Worm (Caenorhabditis elegans) whole organism, young adult: ENCODE results near the gene idpa-2.

Source experiments
- B0261.1 ChIP-seq: sonication (generic microtip); optimal IDR thresholded peaks from 2 replicates; lab custom pipeline; 2016; ENCODE audit warnings: mild to moderate bottlenecking, missing genetic modification characterization, moderate library complexity, missing compliant biosample characterization
- C17E4.6 ChIP-seq: fragments of 200-800 bp; sonication (Bioruptor generic); IDR thresholded peaks from 2 replicates; pipeline ENCODE4 v1.3.6; 2022; ENCODE audit warnings: missing genetic modification reagents, missing genetic modification characterization, missing compliant biosample characterization
- F33H1.4 ChIP-seq: fragments of 200-800 bp; sonication (Bioruptor generic); IDR thresholded peaks from 2 replicates; pipeline ENCODE4 v1.3.6; 2022; ENCODE audit warnings: missing genetic modification reagents, missing genetic modification characterization, missing compliant biosample characterization
- T07F8.4 ChIP-seq: sonication (generic microtip); optimal IDR thresholded peaks from 2 replicates; lab custom pipeline; 2016; ENCODE audit warnings: mild to moderate bottlenecking, missing genetic modification characterization, moderate library complexity, missing compliant biosample characterization
- Y67H2A.10 ChIP-seq: fragments of 200-800 bp; sonication (Bioruptor generic); conservative IDR thresholded peaks from 2 replicates; pipeline ENCODE4 v1.3.6; 2022; ENCODE audit warnings: missing genetic modification reagents, missing genetic modification characterization, missing compliant biosample characterization
- Y79H2A.3 ChIP-seq: fragments of 200-800 bp; sonication (Bioruptor generic); conservative IDR thresholded peaks from 2 replicates; pipeline ENCODE4 v1.3.6; 2022; ENCODE audit warnings: missing genetic modification reagents, missing genetic modification characterization, missing compliant biosample characterization
- Y95B8A.8 ChIP-seq: fragments of 200-800 bp; sonication (Bioruptor generic); IDR thresholded peaks from 2 replicates; pipeline ENCODE4 v1.3.6; 2022; ENCODE audit warnings: missing genetic modification reagents, missing genetic modification characterization, missing compliant biosample characterization
- atf-7 ChIP-seq: sonication (generic microtip); optimal IDR thresholded peaks from 2 replicates; lab custom pipeline; 2017; ENCODE audit warnings: mild to moderate bottlenecking, missing genetic modification characterization, missing compliant biosample characterization
- athp-1 ChIP-seq: sonication (generic microtip); optimal IDR thresholded peaks from 2 replicates; lab custom pipeline; 2017; ENCODE audit warnings: mild to moderate bottlenecking, missing genetic modification characterization, missing compliant biosample characterization
- attf-5 ChIP-seq: fragments of 200-800 bp; sonication (Bioruptor generic); optimal IDR thresholded peaks from 2 replicates; lab custom pipeline; 2018; ENCODE audit warnings: mild to moderate bottlenecking, missing genetic modification characterization, missing compliant biosample characterization
- cebp-1 ChIP-seq, 2 experiments: fragments of 200-800 bp in 1 of 2; sonication (Bioruptor generic) in 1 of 2; sonication (generic microtip) in 1 of 2; IDR thresholded peaks in 1 of 2; optimal IDR thresholded peaks in 1 of 2; 2 replicates each; pipeline versions ENCODE4 v1.3.6 to Lab custom; 2017 to 2022; ENCODE audit warnings: missing compliant biosample characterization in 2 of 2, missing genetic modification characterization in 2 of 2, mild to moderate bottlenecking in 1 of 2, missing genetic modification reagents in 1 of 2, moderate library complexity in 1 of 2
- ceh-100 ChIP-seq: fragments of 200-800 bp; sonication (Bioruptor generic); IDR thresholded peaks from 2 replicates; pipeline ENCODE4 v1.3.6; 2022; ENCODE audit warnings: missing genetic modification reagents, missing genetic modification characterization, missing compliant biosample characterization
- ceh-27 ChIP-seq: fragments of 200-800 bp; sonication (Bioruptor generic); optimal IDR thresholded peaks from 2 replicates; lab custom pipeline; 2018; ENCODE audit warnings: mild to moderate bottlenecking, missing genetic modification characterization, moderate library complexity, missing compliant biosample characterization
- ceh-58 ChIP-seq: fragments of 200-800 bp; sonication (Bioruptor generic); IDR thresholded peaks from 2 replicates; pipeline ENCODE4 v1.3.6; 2022; ENCODE audit warnings: missing genetic modification characterization, missing compliant biosample characterization
- ceh-91 ChIP-seq: fragments of 200-800 bp; sonication (Bioruptor generic); IDR thresholded peaks from 2 replicates; pipeline ENCODE4 v1.3.6; 2022; ENCODE audit warnings: missing genetic modification reagents, missing genetic modification characterization, missing compliant biosample characterization
- chd-7 ChIP-seq: sonication (generic microtip); optimal IDR thresholded peaks from 2 replicates; lab custom pipeline; 2016; ENCODE audit warnings: mild to moderate bottlenecking, missing genetic modification characterization, moderate library complexity, missing compliant biosample characterization
- dox-1 ChIP-seq: fragments of 200-800 bp; sonication (Bioruptor generic); IDR thresholded peaks from 2 replicates; pipeline ENCODE4 v1.3.6; 2022; ENCODE audit warnings: missing genetic modification reagents, missing genetic modification characterization, missing compliant biosample characterization
- fkh-3 ChIP-seq: sonication (generic microtip); optimal IDR thresholded peaks from 2 replicates; lab custom pipeline; 2016; ENCODE audit warnings: mild to moderate bottlenecking, missing genetic modification characterization, missing compliant biosample characterization
- gei-17 ChIP-seq: fragments of 200-800 bp; sonication (Bioruptor generic); optimal IDR thresholded peaks from 2 replicates; lab custom pipeline; 2018; ENCODE audit warnings: mild to moderate bottlenecking, missing genetic modification characterization, missing compliant biosample characterization
- hmg-20 ChIP-seq: fragments of 200-800 bp; sonication (Bioruptor generic); IDR thresholded peaks from 2 replicates; pipeline ENCODE4 v1.3.6; 2022; ENCODE audit warnings: missing genetic modification reagents, missing genetic modification characterization, missing compliant biosample characterization
- lag-1 ChIP-seq: fragments of 200-800 bp; sonication (Bioruptor generic); IDR thresholded peaks from 2 replicates; pipeline ENCODE4 v1.3.6; 2022; ENCODE audit warnings: missing genetic modification reagents, missing genetic modification characterization, missing compliant biosample characterization
- let-607 ChIP-seq, 2 experiments: fragments of 200-800 bp in 1 of 2; sonication (Bioruptor generic) in 1 of 2; sonication (generic microtip) in 1 of 2; optimal IDR thresholded peaks; 2 replicates each; lab custom pipeline; 2016 to 2018; ENCODE audit warnings: mild to moderate bottlenecking in 2 of 2, missing compliant biosample characterization in 2 of 2, missing genetic modification characterization in 2 of 2, moderate library complexity in 2 of 2, missing genotype in 1 of 2
- lin-40 ChIP-seq: sonication (generic microtip); optimal IDR thresholded peaks from 2 replicates; lab custom pipeline; 2016; ENCODE audit warnings: missing genetic modification characterization, mild to moderate bottlenecking, missing compliant biosample characterization, missing genotype, missing genetic modification reagents
- lin-54 ChIP-seq: fragments of 200-800 bp; sonication (Bioruptor generic); optimal IDR thresholded peaks from 2 replicates; lab custom pipeline; 2018; ENCODE audit warnings: mild to moderate bottlenecking, missing genetic modification characterization, missing compliant biosample characterization
- lir-1 ChIP-seq: fragments of 200-800 bp; sonication (Bioruptor generic); conservative IDR thresholded peaks from 2 replicates; pipeline ENCODE4 v1.3.6; 2022; ENCODE audit warnings: missing genetic modification reagents, missing genetic modification characterization, missing compliant biosample characterization
- madf-10 ChIP-seq: sonication (generic microtip); optimal IDR thresholded peaks from 2 replicates; lab custom pipeline; 2016; ENCODE audit warnings: mild to moderate bottlenecking, missing genetic modification characterization, missing compliant biosample characterization
- mcd-1 ChIP-seq: fragments of 200-800 bp; sonication (Bioruptor generic); IDR thresholded peaks from 2 replicates; pipeline ENCODE4 v1.3.6; 2022; ENCODE audit warnings: missing genetic modification reagents, missing genetic modification characterization, missing compliant biosample characterization
- mel-28 ChIP-seq: sonication (generic microtip); optimal IDR thresholded peaks from 2 replicates; lab custom pipeline; 2016; ENCODE audit warnings: borderline replicate concordance, mild to moderate bottlenecking, missing genetic modification characterization, missing compliant biosample characterization
- mxl-1 ChIP-seq: sonication (generic microtip); optimal IDR thresholded peaks from 2 replicates; lab custom pipeline; 2016; ENCODE audit warnings: missing genetic modification characterization, missing compliant biosample characterization
- nfyb-1 ChIP-seq: fragments of 200-800 bp; sonication (Bioruptor generic); IDR thresholded peaks from 2 replicates; pipeline ENCODE4 v1.3.6; 2022; ENCODE audit warnings: missing genetic modification reagents, missing genetic modification characterization, missing compliant biosample characterization
- nhr-80 ChIP-seq: sonication (generic microtip); optimal IDR thresholded peaks from 2 replicates; lab custom pipeline; 2016; ENCODE audit warnings: missing genetic modification characterization, missing compliant biosample characterization
- nhr-90 ChIP-seq: sonication (generic microtip); optimal IDR thresholded peaks from 2 replicates; lab custom pipeline; 2016; ENCODE audit warnings: missing genotype, mild to moderate bottlenecking, missing genetic modification characterization, missing compliant biosample characterization
- pbrm-1 ChIP-seq: fragments of 200-800 bp; sonication (Bioruptor generic); IDR thresholded peaks from 2 replicates; pipeline ENCODE4 v1.3.6; 2022; ENCODE audit warnings: missing genetic modification reagents, missing genetic modification characterization, missing compliant biosample characterization
- pha-4 ChIP-seq: fragments of 150-350 bp; sonication (generic microtip); optimal IDR thresholded peaks from 2 replicates; lab custom pipeline; 2014; ENCODE audit warnings: missing biosample characterization, missing genetic modification reagents, missing genetic modification characterization
- rcor-1 ChIP-seq: fragments of 200-800 bp; sonication (Bioruptor generic); IDR thresholded peaks from 2 replicates; pipeline ENCODE4 v1.3.6; 2022; ENCODE audit warnings: missing genetic modification reagents, missing genetic modification characterization, missing compliant biosample characterization
- repo-1 ChIP-seq: sonication (generic microtip); optimal IDR thresholded peaks from 2 replicates; lab custom pipeline; 2017; ENCODE audit warnings: mild to moderate bottlenecking, missing genetic modification characterization, missing compliant biosample characterization
- snpc-1.1 ChIP-seq: sonication (generic microtip); optimal IDR thresholded peaks from 2 replicates; lab custom pipeline; 2017; ENCODE audit warnings: missing genetic modification characterization, mild to moderate bottlenecking, missing compliant biosample characterization, antibody characterized with exemption, moderate library complexity, missing genotype, missing genetic modification reagents; ENCODE audit not compliant: insufficient read depth
- snpc-3.4 ChIP-seq: sonication (generic microtip); optimal IDR thresholded peaks from 2 replicates; lab custom pipeline; 2017; ENCODE audit warnings: missing genetic modification characterization, mild to moderate bottlenecking, missing compliant biosample characterization, antibody characterized with exemption, moderate library complexity, missing genotype, missing genetic modification reagents
- snpc-4 ChIP-seq, 5 experiments: fragments of 150-350 bp in 1 of 5; sonication (generic microtip) in 4 of 5; optimal IDR thresholded peaks; 2 replicates each; lab custom pipeline; 2014 to 2018; ENCODE audit warnings: missing genetic modification characterization in 5 of 5, missing biosample characterization in 3 of 5, antibody characterized with exemption in 2 of 5, mild to moderate bottlenecking in 2 of 5, missing compliant biosample characterization in 2 of 5, missing genotype in 2 of 5, moderate library complexity in 2 of 5, missing genetic modification reagents in 1 of 5
- somi-1 ChIP-seq: fragments of 200-800 bp; sonication (Bioruptor generic); optimal IDR thresholded peaks from 2 replicates; lab custom pipeline; 2018; ENCODE audit warnings: mild to moderate bottlenecking, missing genetic modification characterization, missing compliant biosample characterization
- tlf-1 ChIP-seq: fragments of 200-800 bp; sonication (Bioruptor generic); optimal IDR thresholded peaks from 2 replicates; lab custom pipeline; 2018; ENCODE audit warnings: mild to moderate bottlenecking, missing genetic modification characterization, missing compliant biosample characterization
- unc-62 ChIP-seq: fragments of 150-350 bp; optimal IDR thresholded peaks from 2 replicates; lab custom pipeline; 2014; ENCODE audit warnings: missing biosample characterization, missing genetic modification reagents, missing genetic modification characterization
- ztf-18 ChIP-seq: sonication (generic microtip); optimal IDR thresholded peaks from 2 replicates; lab custom pipeline; 2016; ENCODE audit warnings: missing genotype, mild to moderate bottlenecking, missing genetic modification characterization, missing compliant biosample characterization
- ztf-22 ChIP-seq: fragments of 200-800 bp; sonication (Bioruptor generic); optimal IDR thresholded peaks from 2 replicates; lab custom pipeline; 2018; ENCODE audit warnings: mild to moderate bottlenecking, missing genetic modification characterization, moderate library complexity, missing compliant biosample characterization
- ztf-26 ChIP-seq: sonication (generic microtip); optimal IDR thresholded peaks from 2 replicates; lab custom pipeline; 2017; ENCODE audit warnings: missing genetic modification characterization, missing compliant biosample characterization
- ztf-28 ChIP-seq: fragments of 200-800 bp; sonication (Bioruptor generic); IDR thresholded peaks from 2 replicates; pipeline ENCODE4 v1.3.6; 2022; ENCODE audit warnings: missing genetic modification reagents, missing genetic modification characterization, missing compliant biosample characterization
- ztf-6 ChIP-seq: fragments of 200-800 bp; sonication (Bioruptor generic); IDR thresholded peaks from 2 replicates; pipeline ENCODE4 v1.3.6; 2022; ENCODE audit warnings: missing genetic modification reagents, missing genetic modification characterization, missing compliant biosample characterization

idpa-2 gene

DNA sequence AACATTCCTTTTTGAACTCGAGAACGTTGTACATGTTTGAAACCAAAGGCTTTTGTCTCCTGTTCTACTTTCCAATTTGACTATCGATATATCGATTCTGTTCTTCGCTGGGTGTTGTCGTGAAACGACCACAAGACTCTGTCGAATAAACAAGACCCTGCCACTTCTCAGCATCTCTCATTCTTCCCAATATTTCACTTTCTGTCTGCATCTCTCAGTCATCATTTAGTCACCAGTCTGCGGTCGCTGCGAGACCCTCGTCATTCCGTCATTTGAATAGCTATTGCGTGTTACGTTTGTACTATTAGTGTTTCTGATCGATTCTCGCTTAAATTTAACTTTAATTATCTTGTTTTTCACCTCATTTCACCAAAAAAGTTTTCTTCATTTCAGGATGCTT lies 5.2 kb downstream of the idpa-2 start (continued):
- peak; percentile 7 for TF ChIP-seq ztf-22
- TF ChIP-seq mcd-1 (GFP tag; lab: Robert Waterston, UW), result peak; percentile 79
- TF ChIP-seq mel-28, result no peak
- peak; percentile 85 for TF ChIP-seq attf-5
- no peak for TF ChIP-seq unc-62 (GFP tag; lab: Kevin White, UChicago)
- TF ChIP-seq snpc-1.1 (tag; lab: Kevin White, UChicago), result no peak
- TF ChIP-seq let-607 (tag; optimal IDR thresholded peaks at IDR 0.05; lab: Kevin White, UChicago), result peak; percentile 81
- no peak for TF ChIP-seq ceh-91 (GFP tag; lab: Robert Waterston, UW)
- TF ChIP-seq ztf-18 (tag; lab: Kevin White, UChicago), result peak; percentile 23
- TF ChIP-seq Y79H2A.3 (GFP tag; lab: Robert Waterston, UW), result no peak
- TF ChIP-seq C17E4.6 (GFP tag; lab: Robert Waterston, UW), result peak; percentile 86
- peak; percentile 14 for TF ChIP-seq nhr-90 (tag; lab: Kevin White, UChicago)
- peak; percentile 63 for TF ChIP-seq dox-1
- peak; percentile 60 for TF ChIP-seq cebp-1 (GFP tag; IDR thresholded peaks at IDR 0.05; lab: Robert Waterston, UW)
- peak; percentile 87 for TF ChIP-seq cebp-1 (tag; optimal IDR thresholded peaks at IDR 0.05; lab: Kevin White, UChicago)
- TF ChIP-seq lin-40 (tag; lab: Kevin White, UChicago), result peak; percentile 91
- peak; percentile 81 for TF ChIP-seq madf-10
- TF ChIP-seq fkh-3 (tag; lab: Kevin White, UChicago), result no peak
- peak; percentile 72 for TF ChIP-seq chd-7
- TF ChIP-seq gei-17 (GFP tag; lab: Kevin White, UChicago), result peak; percentile 53
- TF ChIP-seq lag-1, result no peak
- 0 out of 2 replicates have a peak, but pooled peaks have one; percentile 13 for TF ChIP-seq lir-1 (GFP tag; lab: Robert Waterston, UW)
- 0 out of 2 replicates have a peak, but pooled peaks have one; percentile 36 for TF ChIP-seq Y95B8A.8
- TF ChIP-seq somi-1 (GFP tag; lab: Kevin White, UChicago), result peak; percentile 74
- TF ChIP-seq pbrm-1 (GFP tag; lab: Robert Waterston, UW), result peak; percentile 81
- no peak for TF ChIP-seq ceh-58
- no peak for TF ChIP-seq mxl-1 (tag; lab: Kevin White, UChicago)
- TF ChIP-seq B0261.1 (tag; lab: Kevin White, UChicago), result no peak
- peak; percentile 94 for TF ChIP-seq ceh-27
- TF ChIP-seq athp-1 (tag; lab: Kevin White, UChicago), result peak; percentile 54
- peak; percentile 53 for TF ChIP-seq tlf-1 (GFP tag; lab: Kevin White, UChicago)
- peak; percentile 55; the same call in 1 of the 2 replicates for TF ChIP-seq rcor-1 (GFP tag; lab: Robert Waterston, UW)
- TF ChIP-seq repo-1, result peak; percentile 51
- TF ChIP-seq snpc-4 (GFP tag; optimal IDR thresholded peaks at IDR 0.05; lab: Kevin White, UChicago), result no peak
- peak in 3 of 4 experiments; percentile 48 to 62 (median 49) for TF ChIP-seq snpc-4 (tag; optimal IDR thresholded peaks at IDR 0.05; lab: Kevin White, UChicago)
- peak; percentile 75 for TF ChIP-seq lin-54 (GFP tag; lab: Kevin White, UChicago)
- TF ChIP-seq F33H1.4 (GFP tag; lab: Robert Waterston, UW), result peak; percentile 85
- no peak for TF ChIP-seq ztf-6
- TF ChIP-seq T07F8.4, result no peak
- TF ChIP-seq Y67H2A.10 (GFP tag; lab: Robert Waterston, UW), result peak; percentile 100
- TF ChIP-seq nhr-80, result peak; percentile 60
- TF ChIP-seq ceh-100 (GFP tag; lab: Robert Waterston, UW), result no peak
- TF ChIP-seq atf-7 (tag; lab: Kevin White, UChicago), result peak; percentile 83
- TF ChIP-seq ztf-28, result no peak
- peak; percentile 91 for TF ChIP-seq nfyb-1 (GFP tag; lab: Robert Waterston, UW)
- peak; percentile 98 for TF ChIP-seq pha-4 (tag; lab: Kevin White, UChicago)
- peak; percentile 30 for TF ChIP-seq snpc-3.4 (tag; lab: Kevin White, UChicago)
- TF ChIP-seq hmg-20 (GFP tag; lab: Robert Waterston, UW), result no peak
- peak; percentile 44 for TF ChIP-seq ztf-26 (tag; lab: Kevin White, UChicago)
